Worm (Caenorhabditis elegans): ENCODE data around the gene clec-26.

DNA sequence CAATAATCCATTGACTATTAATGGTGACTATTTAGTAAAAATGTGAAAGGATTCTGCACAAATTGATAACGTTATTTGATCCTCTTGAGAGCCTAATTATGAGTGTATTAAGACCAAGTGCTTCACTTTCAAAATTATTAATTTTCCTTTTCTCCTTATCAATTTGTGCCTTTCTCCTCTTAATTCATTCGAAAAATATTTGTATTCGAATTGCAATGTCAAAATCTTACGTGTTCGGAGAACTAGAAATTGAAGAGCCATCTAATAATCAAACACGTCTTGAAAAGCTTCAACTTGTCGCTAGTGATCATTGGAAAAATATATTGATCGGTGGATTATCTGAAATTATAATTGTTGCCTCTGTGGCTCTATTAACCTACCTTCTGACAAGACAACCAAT, at the start of gene clec-26, which contains the start of gene clec-36:
- TF ChIP-seq ref-1 (GFP tag; conservative IDR thresholded peaks at IDR 0.05) = no peak
- no peak for TF ChIP-seq T22C8.4 (GFP tag; IDR thresholded peaks at IDR 0.05)
- no peak for TF ChIP-seq tab-1 (GFP tag; IDR thresholded peaks at IDR 0.05)
- TF ChIP-seq ztf-29 (GFP tag; IDR thresholded peaks at IDR 0.05) = no peak
